Worm (Caenorhabditis elegans) whole organism, mixed stage, embryonic: ENCODE data around the gene Y53F4B.25.

ENCODE experiments used
- M03D4.4 ChIP-seq: sonication (generic microtip); optimal IDR thresholded peaks from 2 replicates; lab custom pipeline; 2017; ENCODE audit warnings: mild to moderate bottlenecking, missing genetic modification characterization, missing compliant biosample characterization
- bed-3 ChIP-seq: fragments of 200-800 bp; sonication (Bioruptor generic); optimal IDR thresholded peaks from 3 replicates; lab custom pipeline; 2018; ENCODE audit warnings: mild to moderate bottlenecking, missing genetic modification characterization, moderate library complexity, missing compliant biosample characterization
- blmp-1 ChIP-seq: fragments of 150-350 bp; optimal IDR thresholded peaks from 2 replicates; lab custom pipeline; 2014; ENCODE audit warnings: missing biosample characterization, missing genetic modification characterization
- ceh-39 ChIP-seq: fragments of 150-350 bp; optimal IDR thresholded peaks from 2 replicates; lab custom pipeline; 2014; ENCODE audit warnings: missing biosample characterization, missing genetic modification characterization
- ceh-43 ChIP-seq: fragments of 200-800 bp; sonication (Bioruptor generic); optimal IDR thresholded peaks from 2 replicates; lab custom pipeline; 2018; ENCODE audit warnings: mild to moderate bottlenecking, missing genetic modification characterization, moderate library complexity, missing compliant biosample characterization
- ceh-83 ChIP-seq: fragments of 200-800 bp; sonication (Bioruptor generic); optimal IDR thresholded peaks from 2 replicates; lab custom pipeline; 2018; ENCODE audit warnings: mild to moderate bottlenecking, missing genetic modification characterization, missing compliant biosample characterization
- ces-1 ChIP-seq: fragments of 150-350 bp; optimal IDR thresholded peaks from 2 replicates; lab custom pipeline; 2014; ENCODE audit warnings: missing biosample characterization, missing genetic modification reagents, missing genetic modification characterization
- drap-1 ChIP-seq: fragments of 200-800 bp; sonication (Bioruptor generic); optimal IDR thresholded peaks from 3 replicates; lab custom pipeline; 2018; ENCODE audit warnings: mild to moderate bottlenecking, missing genetic modification characterization, missing compliant biosample characterization
- elt-1 ChIP-seq: sonication (generic microtip); optimal IDR thresholded peaks from 2 replicates; lab custom pipeline; 2017; ENCODE audit warnings: missing genetic modification characterization, mild to moderate bottlenecking, missing compliant biosample characterization, antibody characterized with exemption, moderate library complexity, borderline replicate concordance; ENCODE audit not compliant: insufficient read depth
- elt-3 ChIP-seq: fragments of 150-350 bp; optimal IDR thresholded peaks from 2 replicates; lab custom pipeline; 2014; ENCODE audit warnings: missing biosample characterization, missing genetic modification characterization
- flh-1 ChIP-seq: fragments of 200-800 bp; sonication (Bioruptor generic); optimal IDR thresholded peaks from 2 replicates; lab custom pipeline; 2018; ENCODE audit warnings: mild to moderate bottlenecking, missing genetic modification characterization, moderate library complexity, missing compliant biosample characterization
- ham-2 ChIP-seq: fragments of 200-800 bp; sonication (Bioruptor generic); optimal IDR thresholded peaks from 2 replicates; lab custom pipeline; 2018; ENCODE audit warnings: mild to moderate bottlenecking, missing genetic modification characterization, missing compliant biosample characterization
- hlh-1 ChIP-seq: fragments of 150-350 bp; optimal IDR thresholded peaks from 2 replicates; lab custom pipeline; 2014; ENCODE audit warnings: missing biosample characterization, missing genetic modification reagents, missing genetic modification characterization
- lin-13 ChIP-seq: fragments of 150-350 bp; optimal IDR thresholded peaks from 2 replicates; lab custom pipeline; 2014; ENCODE audit warnings: missing biosample characterization, missing genetic modification characterization
- mep-1 ChIP-seq: fragments of 150-350 bp; optimal IDR thresholded peaks from 2 replicates; lab custom pipeline; 2017; ENCODE audit warnings: missing biosample characterization, missing genetic modification reagents, missing genetic modification characterization, inconsistent platforms
- nhr-12 ChIP-seq: fragments of 150-350 bp; optimal IDR thresholded peaks from 2 replicates; lab custom pipeline; 2014; ENCODE audit warnings: missing biosample characterization, missing genetic modification characterization
- nhr-2 ChIP-seq: fragments of 150-350 bp; optimal IDR thresholded peaks from 2 replicates; lab custom pipeline; 2014; ENCODE audit warnings: missing biosample characterization, missing genetic modification characterization
- nhr-237 ChIP-seq: fragments of 150-350 bp; optimal IDR thresholded peaks from 2 replicates; lab custom pipeline; 2014; ENCODE audit warnings: missing biosample characterization, missing genetic modification characterization
- nhr-76 ChIP-seq: sonication (generic microtip); optimal IDR thresholded peaks from 2 replicates; lab custom pipeline; 2017; ENCODE audit warnings: missing biosample characterization, missing genetic modification characterization
- pha-4 ChIP-seq: fragments of 150-350 bp; optimal IDR thresholded peaks from 2 replicates; lab custom pipeline; 2018; ENCODE audit warnings: missing biosample characterization, missing genetic modification reagents, missing genetic modification characterization
- sem-2 ChIP-seq: fragments of 200-800 bp; sonication (Bioruptor generic); optimal IDR thresholded peaks from 2 replicates; lab custom pipeline; 2018; ENCODE audit warnings: mild to moderate bottlenecking, missing genetic modification characterization, missing compliant biosample characterization
- snpc-4 ChIP-seq: fragments of 150-350 bp; optimal IDR thresholded peaks from 2 replicates; lab custom pipeline; 2014; ENCODE audit warnings: missing biosample characterization, missing genetic modification characterization
- tbx-8 ChIP-seq: fragments of 200-800 bp; sonication (Bioruptor generic); optimal IDR thresholded peaks from 2 replicates; lab custom pipeline; 2018; ENCODE audit warnings: mild to moderate bottlenecking, missing genetic modification characterization, moderate library complexity, missing compliant biosample characterization
- unc-120 ChIP-seq: sonication (generic microtip); optimal IDR thresholded peaks from 2 replicates; lab custom pipeline; 2017; ENCODE audit warnings: missing genetic modification characterization, missing compliant biosample characterization; ENCODE audit not compliant: poor library complexity, severe bottlenecking
- unc-39 ChIP-seq: fragments of 150-350 bp; optimal IDR thresholded peaks from 2 replicates; lab custom pipeline; 2014; ENCODE audit warnings: missing biosample characterization, missing genetic modification characterization
- unc-62 ChIP-seq: fragments of 150-350 bp; optimal IDR thresholded peaks from 2 replicates; lab custom pipeline; 2014; ENCODE audit warnings: missing biosample characterization, missing genetic modification reagents, missing genetic modification characterization
- ztf-11 ChIP-seq: fragments of 150-350 bp; optimal IDR thresholded peaks from 2 replicates; lab custom pipeline; 2014; ENCODE audit warnings: missing biosample characterization, missing genetic modification characterization

Gene Y53F4B.25

ce11 chrII:15135886-15136285 is at the start of gene Y53F4B.25:
Gene Y53F4B.25, plus strand, starts transcription at chrII:15136186.
- TF ChIP-seq lin-13 (tag; lab: Kevin White, UChicago) (no peak), pha-4 (tag; lab: Kevin White, UChicago) (no peak), M03D4.4 (tag; lab: Kevin White, UChicago) (no peak), mep-1 (no peak), nhr-12 (tag; lab: Kevin White, UChicago) (no peak), hlh-1 (tag; lab: Kevin White, UChicago) (no peak), snpc-4 (tag; lab: Kevin White, UChicago) (no peak), ham-2 (GFP tag; lab: Kevin White, UChicago) (no peak), unc-120 (tag; lab: Kevin White, UChicago) (no peak), ztf-11 (tag; lab: Kevin White, UChicago) (no peak), elt-1 (tag; lab: Kevin White, UChicago) (no peak), nhr-76 (no peak), drap-1 (GFP tag; lab: Kevin White, UChicago) (no peak)

DNA sequence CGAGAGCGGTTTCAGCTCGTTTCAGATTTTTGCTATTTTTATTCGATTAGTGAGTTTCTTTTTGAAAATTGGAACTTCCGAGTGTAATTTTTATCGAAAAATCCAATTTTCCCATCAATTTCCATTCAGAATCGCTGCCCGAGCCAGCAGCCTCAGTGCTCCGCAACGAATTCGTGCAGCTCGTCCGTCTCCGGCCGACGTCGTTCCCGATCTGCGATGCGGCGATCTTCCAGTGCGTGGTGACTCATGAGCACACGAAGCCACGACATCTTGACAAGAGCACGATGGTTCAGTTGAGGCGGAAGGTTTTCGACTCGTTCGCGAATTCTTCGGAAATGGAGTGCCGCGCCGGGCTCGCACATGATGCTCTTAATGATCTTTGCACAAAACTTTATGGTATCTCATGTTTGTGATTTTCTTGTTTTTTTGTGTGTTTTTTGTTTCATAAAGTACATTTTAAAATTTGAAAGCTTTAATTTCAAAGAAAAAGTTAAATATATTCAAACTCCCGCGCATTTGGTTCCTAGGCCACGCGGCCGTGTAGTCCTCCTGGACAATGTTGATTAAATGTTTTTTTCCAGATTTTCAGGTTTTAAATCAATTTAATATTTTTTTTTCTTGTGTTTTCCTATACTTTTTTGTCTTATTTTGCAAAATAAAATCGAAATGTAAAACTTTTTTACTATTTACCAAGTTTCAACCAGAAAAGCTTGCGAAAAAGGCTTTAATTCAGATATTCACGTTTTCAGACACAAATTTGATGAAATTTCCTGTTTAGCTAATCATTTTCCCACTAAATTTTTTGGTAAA is 46.7 kb upstream of the Y53F4B.25 start:
- TF ChIP-seq blmp-1 (tag; lab: Kevin White, UChicago) (no peak), M03D4.4 (tag; lab: Kevin White, UChicago) (peak; percentile 5), ceh-83 (GFP tag; lab: Kevin White, UChicago) (peak; percentile 45), elt-1 (tag; lab: Kevin White, UChicago) (no peak), nhr-237 (tag; lab: Kevin White, UChicago) (peak; percentile 15), ces-1 (peak; percentile 34)

ce11 chrII:15089896-15090230 is 46.1 kb upstream of the Y53F4B.25 start, which contains the start of gene Y53F4B.21:
Gene Y53F4B.21, plus strand, starts transcription at chrII:15090180.
- TF ChIP-seq M03D4.4 (tag; lab: Kevin White, UChicago) (no peak), pha-4 (tag; lab: Kevin White, UChicago) (no peak), drap-1 (GFP tag; lab: Kevin White, UChicago) (no peak), hlh-1 (tag; lab: Kevin White, UChicago) (no peak), ceh-83 (GFP tag; lab: Kevin White, UChicago) (no peak), unc-39 (tag; lab: Kevin White, UChicago) (no peak), nhr-12 (tag; lab: Kevin White, UChicago) (no peak), nhr-237 (tag; lab: Kevin White, UChicago) (no peak), ceh-43 (GFP tag; lab: Kevin White, UChicago) (no peak), ceh-39 (tag; lab: Kevin White, UChicago) (no peak)

ce11 chrII:15107184-15107583 is 28.8 kb upstream of the Y53F4B.25 start:
- TF ChIP-seq ceh-39 (tag; lab: Kevin White, UChicago) (no peak), blmp-1 (tag; lab: Kevin White, UChicago) (no peak), nhr-237 (tag; lab: Kevin White, UChicago) (no peak), ham-2 (GFP tag; lab: Kevin White, UChicago) (no peak), unc-120 (tag; lab: Kevin White, UChicago) (no peak), elt-3 (tag; lab: Kevin White, UChicago) (no peak), ztf-11 (tag; lab: Kevin White, UChicago) (no peak), bed-3 (no peak), ces-1 (no peak), flh-1 (GFP tag; lab: Kevin White, UChicago) (no peak), tbx-8 (GFP tag; lab: Kevin White, UChicago) (no peak)

DNA sequence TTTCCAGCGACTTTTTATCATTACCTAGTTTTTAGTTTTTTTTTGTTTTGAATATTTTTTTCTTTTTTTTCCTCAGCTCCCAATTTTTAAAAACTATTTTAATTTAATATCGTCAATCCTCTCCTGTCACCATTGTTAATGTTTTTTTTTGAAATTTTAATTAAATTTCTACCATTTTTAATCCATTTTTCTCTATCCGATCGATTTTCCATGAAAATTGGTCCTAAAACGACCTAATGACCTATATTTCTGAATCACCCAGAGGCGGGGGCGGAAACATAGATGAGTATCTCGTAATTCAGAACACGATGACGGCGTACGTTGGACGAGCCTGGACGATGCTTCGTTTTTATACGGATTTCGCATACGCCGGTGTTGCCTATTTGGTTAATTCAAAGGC is 26.1 kb upstream of the Y53F4B.25 start, which contains the start of gene Y53F4B.39:
Gene Y53F4B.39 (plus strand): TSS at position 301 of the 400 bp plus-strand sequence.
- no peak for TF ChIP-seq sem-2
- no peak for TF ChIP-seq tbx-8 (GFP tag; lab: Kevin White, UChicago)
- no peak for TF ChIP-seq unc-62
- no peak for TF ChIP-seq nhr-2
- TF ChIP-seq elt-1 (tag; lab: Kevin White, UChicago), result no peak
- TF ChIP-seq, all 35 proteins: peak for 0
